Fruit fly (Drosophila melanogaster): ENCODE measurements around the gene CG12773.

DNA sequence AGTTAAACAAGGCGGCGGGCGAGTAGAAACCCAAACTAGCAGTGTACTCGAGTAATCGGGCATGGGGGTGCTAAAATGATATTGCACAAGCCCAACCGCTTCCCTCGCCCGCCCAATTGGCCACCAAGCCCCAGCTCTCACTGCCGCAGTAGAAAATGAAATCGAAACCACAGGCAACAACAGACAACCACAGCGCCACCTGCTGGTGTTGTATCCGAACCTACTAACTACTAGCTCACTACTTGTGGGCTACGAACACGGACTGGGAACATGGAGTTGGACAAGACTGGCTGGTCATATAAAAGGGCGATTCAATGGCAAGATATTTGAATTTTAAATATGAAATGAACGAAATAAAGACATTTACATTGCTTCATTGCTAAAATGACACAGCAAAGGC is 53.9 kb downstream of the CG12773 start:
- TF ChIP-seq OdsH (GFP tag; optimal IDR thresholded peaks at IDR 0.05) (no peak), psq (GFP tag; optimal IDR thresholded peaks at IDR 0.05) (no peak), br (GFP tag; optimal IDR thresholded peaks at IDR 0.05) (no peak), tai (GFP tag; optimal IDR thresholded peaks at IDR 0.05) (no peak), dsf (GFP tag; optimal IDR thresholded peaks at IDR 0.05; ENCODE audit: borderline replicate concordance) (no peak), rgr (GFP tag; optimal IDR thresholded peaks at IDR 0.05) (no peak), Dfd (GFP tag; optimal IDR thresholded peaks at IDR 0.05) (no peak), sv (GFP tag; optimal IDR thresholded peaks at IDR 0.05) (no peak), h (GFP tag; optimal IDR thresholded peaks at IDR 0.05) (no peak), brk (GFP tag; optimal IDR thresholded peaks at IDR 0.05) (no peak), Hr83 (GFP tag; optimal IDR thresholded peaks at IDR 0.05; ENCODE audit: poor library complexity, severe bottlenecking) (no peak), jim (GFP tag; optimal IDR thresholded peaks at IDR 0.05) (no peak), fru (GFP tag; optimal IDR thresholded peaks at IDR 0.05) (no peak), usp (GFP tag; optimal IDR thresholded peaks at IDR 0.05) (no peak)

Data from whole organism, wandering third instar larva.